Worm (Caenorhabditis elegans) whole organism, mixed stage, embryonic: ENCODE data around the gene dhhc-8.

Source experiments
- M03D4.4 ChIP-seq: sonication (generic microtip); optimal IDR thresholded peaks from 2 replicates; lab custom pipeline; 2017; ENCODE audit warnings: mild to moderate bottlenecking, missing genetic modification characterization, missing compliant biosample characterization
- bed-3 ChIP-seq: fragments of 200-800 bp; sonication (Bioruptor generic); optimal IDR thresholded peaks from 3 replicates; lab custom pipeline; 2018; ENCODE audit warnings: mild to moderate bottlenecking, missing genetic modification characterization, moderate library complexity, missing compliant biosample characterization
- blmp-1 ChIP-seq: fragments of 150-350 bp; optimal IDR thresholded peaks from 2 replicates; lab custom pipeline; 2014; ENCODE audit warnings: missing biosample characterization, missing genetic modification characterization
- ceh-39 ChIP-seq: fragments of 150-350 bp; optimal IDR thresholded peaks from 2 replicates; lab custom pipeline; 2014; ENCODE audit warnings: missing biosample characterization, missing genetic modification characterization
- ceh-43 ChIP-seq: fragments of 200-800 bp; sonication (Bioruptor generic); optimal IDR thresholded peaks from 2 replicates; lab custom pipeline; 2018; ENCODE audit warnings: mild to moderate bottlenecking, missing genetic modification characterization, moderate library complexity, missing compliant biosample characterization
- ceh-83 ChIP-seq: fragments of 200-800 bp; sonication (Bioruptor generic); optimal IDR thresholded peaks from 2 replicates; lab custom pipeline; 2018; ENCODE audit warnings: mild to moderate bottlenecking, missing genetic modification characterization, missing compliant biosample characterization
- ces-1 ChIP-seq: fragments of 150-350 bp; optimal IDR thresholded peaks from 2 replicates; lab custom pipeline; 2014; ENCODE audit warnings: missing biosample characterization, missing genetic modification reagents, missing genetic modification characterization
- cnd-1 ChIP-seq: fragments of 200-800 bp; sonication (Bioruptor generic); optimal IDR thresholded peaks from 2 replicates; lab custom pipeline; 2018; ENCODE audit warnings: mild to moderate bottlenecking, missing genetic modification characterization, missing compliant biosample characterization
- drap-1 ChIP-seq: fragments of 200-800 bp; sonication (Bioruptor generic); optimal IDR thresholded peaks from 3 replicates; lab custom pipeline; 2018; ENCODE audit warnings: mild to moderate bottlenecking, missing genetic modification characterization, missing compliant biosample characterization
- elt-1 ChIP-seq: sonication (generic microtip); optimal IDR thresholded peaks from 2 replicates; lab custom pipeline; 2017; ENCODE audit warnings: missing genetic modification characterization, mild to moderate bottlenecking, missing compliant biosample characterization, antibody characterized with exemption, moderate library complexity, borderline replicate concordance; ENCODE audit not compliant: insufficient read depth
- elt-3 ChIP-seq: fragments of 150-350 bp; optimal IDR thresholded peaks from 2 replicates; lab custom pipeline; 2014; ENCODE audit warnings: missing biosample characterization, missing genetic modification characterization
- flh-1 ChIP-seq: fragments of 200-800 bp; sonication (Bioruptor generic); optimal IDR thresholded peaks from 2 replicates; lab custom pipeline; 2018; ENCODE audit warnings: mild to moderate bottlenecking, missing genetic modification characterization, moderate library complexity, missing compliant biosample characterization
- ham-2 ChIP-seq: fragments of 200-800 bp; sonication (Bioruptor generic); optimal IDR thresholded peaks from 2 replicates; lab custom pipeline; 2018; ENCODE audit warnings: mild to moderate bottlenecking, missing genetic modification characterization, missing compliant biosample characterization
- hlh-1 ChIP-seq: fragments of 150-350 bp; optimal IDR thresholded peaks from 2 replicates; lab custom pipeline; 2014; ENCODE audit warnings: missing biosample characterization, missing genetic modification reagents, missing genetic modification characterization
- lin-13 ChIP-seq: fragments of 150-350 bp; optimal IDR thresholded peaks from 2 replicates; lab custom pipeline; 2014; ENCODE audit warnings: missing biosample characterization, missing genetic modification characterization
- lin-32 ChIP-seq: fragments of 200-800 bp; sonication (Bioruptor generic); optimal IDR thresholded peaks from 2 replicates; lab custom pipeline; 2018; ENCODE audit warnings: mild to moderate bottlenecking, missing genetic modification characterization, missing compliant biosample characterization
- lsy-2 ChIP-seq: fragments of 150-350 bp; optimal IDR thresholded peaks from 2 replicates; lab custom pipeline; 2014; ENCODE audit warnings: missing biosample characterization, missing genetic modification characterization
- mab-5 ChIP-seq: fragments of 150-350 bp; optimal IDR thresholded peaks from 2 replicates; lab custom pipeline; 2014; ENCODE audit warnings: missing biosample characterization, missing genetic modification characterization
- mep-1 ChIP-seq: fragments of 150-350 bp; optimal IDR thresholded peaks from 2 replicates; lab custom pipeline; 2017; ENCODE audit warnings: missing biosample characterization, missing genetic modification reagents, missing genetic modification characterization, inconsistent platforms
- mls-2 ChIP-seq: sonication (generic microtip); optimal IDR thresholded peaks from 2 replicates; lab custom pipeline; 2016; ENCODE audit warnings: mild to moderate bottlenecking, missing genetic modification characterization, moderate library complexity, missing compliant biosample characterization
- nhr-12 ChIP-seq: fragments of 150-350 bp; optimal IDR thresholded peaks from 2 replicates; lab custom pipeline; 2014; ENCODE audit warnings: missing biosample characterization, missing genetic modification characterization
- nhr-2 ChIP-seq: fragments of 150-350 bp; optimal IDR thresholded peaks from 2 replicates; lab custom pipeline; 2014; ENCODE audit warnings: missing biosample characterization, missing genetic modification characterization
- nhr-237 ChIP-seq: fragments of 150-350 bp; optimal IDR thresholded peaks from 2 replicates; lab custom pipeline; 2014; ENCODE audit warnings: missing biosample characterization, missing genetic modification characterization
- nhr-28 ChIP-seq: fragments of 150-350 bp; optimal IDR thresholded peaks from 2 replicates; lab custom pipeline; 2014; ENCODE audit warnings: missing biosample characterization, missing genetic modification characterization
- nhr-76 ChIP-seq: sonication (generic microtip); optimal IDR thresholded peaks from 2 replicates; lab custom pipeline; 2017; ENCODE audit warnings: missing biosample characterization, missing genetic modification characterization
- pha-4 ChIP-seq: fragments of 150-350 bp; optimal IDR thresholded peaks from 2 replicates; lab custom pipeline; 2018; ENCODE audit warnings: missing biosample characterization, missing genetic modification reagents, missing genetic modification characterization
- sem-2 ChIP-seq: fragments of 200-800 bp; sonication (Bioruptor generic); optimal IDR thresholded peaks from 2 replicates; lab custom pipeline; 2018; ENCODE audit warnings: mild to moderate bottlenecking, missing genetic modification characterization, missing compliant biosample characterization
- snpc-4 ChIP-seq: fragments of 150-350 bp; optimal IDR thresholded peaks from 2 replicates; lab custom pipeline; 2014; ENCODE audit warnings: missing biosample characterization, missing genetic modification characterization
- sptf-1 ChIP-seq: sonication (generic microtip); optimal IDR thresholded peaks from 2 replicates; lab custom pipeline; 2017; ENCODE audit warnings: mild to moderate bottlenecking, missing genetic modification characterization, moderate library complexity, missing compliant biosample characterization
- tbx-8 ChIP-seq: fragments of 200-800 bp; sonication (Bioruptor generic); optimal IDR thresholded peaks from 2 replicates; lab custom pipeline; 2018; ENCODE audit warnings: mild to moderate bottlenecking, missing genetic modification characterization, moderate library complexity, missing compliant biosample characterization
- unc-120 ChIP-seq: sonication (generic microtip); optimal IDR thresholded peaks from 2 replicates; lab custom pipeline; 2017; ENCODE audit warnings: missing genetic modification characterization, missing compliant biosample characterization; ENCODE audit not compliant: poor library complexity, severe bottlenecking
- unc-39 ChIP-seq: fragments of 150-350 bp; optimal IDR thresholded peaks from 2 replicates; lab custom pipeline; 2014; ENCODE audit warnings: missing biosample characterization, missing genetic modification characterization
- unc-62 ChIP-seq: fragments of 150-350 bp; optimal IDR thresholded peaks from 2 replicates; lab custom pipeline; 2014; ENCODE audit warnings: missing biosample characterization, missing genetic modification reagents, missing genetic modification characterization
- zip-8 ChIP-seq: fragments of 150-350 bp; optimal IDR thresholded peaks from 2 replicates; lab custom pipeline; 2014; ENCODE audit warnings: missing biosample characterization, missing genetic modification characterization
- ztf-11 ChIP-seq: fragments of 150-350 bp; optimal IDR thresholded peaks from 2 replicates; lab custom pipeline; 2014; ENCODE audit warnings: missing biosample characterization, missing genetic modification characterization

The dhhc-8 gene

ce11 chrIII:13061734-13062133 lies 45.7 kb upstream of the dhhc-8 start:
- no peak for TF ChIP-seq cnd-1
- TF ChIP-seq ceh-83 (GFP tag; lab: Kevin White, UChicago) = no peak
- no peak for TF ChIP-seq nhr-12 (tag; lab: Kevin White, UChicago)
- TF ChIP-seq pha-4 (tag; lab: Kevin White, UChicago) = peak; percentile 7
- no peak for TF ChIP-seq lsy-2
- TF ChIP-seq ztf-11 (tag; lab: Kevin White, UChicago) = no peak
- no peak for TF ChIP-seq unc-62

DNA sequence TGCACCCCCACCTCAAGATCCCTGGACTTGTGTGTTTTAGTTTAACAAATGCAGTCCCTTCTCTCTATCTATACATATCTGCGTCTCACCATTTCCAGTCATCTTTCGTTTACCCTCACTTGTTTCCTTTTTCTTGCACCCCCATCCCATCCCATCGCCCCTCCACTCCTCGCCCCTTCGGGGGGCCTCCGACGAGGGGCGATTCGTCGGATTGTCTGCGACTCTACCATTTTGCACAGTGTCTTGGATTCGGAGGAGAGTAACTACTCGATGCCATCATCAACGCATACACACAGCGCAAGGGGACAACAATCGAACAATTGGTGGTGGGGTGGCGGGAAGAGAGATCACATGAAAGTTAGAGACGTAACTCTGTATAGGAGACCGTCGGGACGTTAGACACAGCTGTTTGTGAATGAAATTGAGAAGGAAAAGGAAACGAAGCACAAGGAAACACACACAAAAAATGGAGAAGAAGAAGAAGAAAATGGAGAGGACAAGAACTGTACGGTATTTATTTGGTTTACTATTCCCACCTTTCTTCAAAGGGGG lies 44.9 kb upstream of the dhhc-8 start:
- TF ChIP-seq ham-2 (peak; percentile 24), unc-120 (tag; lab: Kevin White, UChicago) (peak; percentile 100), sem-2 (GFP tag; lab: Kevin White, UChicago) (peak; percentile 40), elt-3 (tag; lab: Kevin White, UChicago) (no peak), mab-5 (tag; lab: Kevin White, UChicago) (no peak), nhr-12 (tag; lab: Kevin White, UChicago) (peak; percentile 44), unc-62 (peak; percentile 94), nhr-237 (tag; lab: Kevin White, UChicago) (peak; percentile 87), cnd-1 (peak; percentile 89), sptf-1 (peak; percentile 87), nhr-28 (tag; lab: Kevin White, UChicago) (no peak), mls-2 (tag; lab: Kevin White, UChicago) (peak; percentile 94), elt-1 (tag; lab: Kevin White, UChicago) (peak; percentile 9), flh-1 (GFP tag; lab: Kevin White, UChicago) (no peak), ceh-43 (peak; percentile 58), drap-1 (GFP tag; lab: Kevin White, UChicago) (peak; percentile 83), nhr-2 (peak; percentile 80), ceh-39 (tag; lab: Kevin White, UChicago) (peak; percentile 79), ceh-83 (GFP tag; lab: Kevin White, UChicago) (no peak), nhr-76 (peak; percentile 26), unc-39 (tag; lab: Kevin White, UChicago) (no peak), M03D4.4 (tag; lab: Kevin White, UChicago) (peak; percentile 70), lin-32 (peak; percentile 66), tbx-8 (GFP tag; lab: Kevin White, UChicago) (peak; percentile 71), mep-1 (tag; lab: Kevin White, UChicago) (peak; percentile 85), zip-8 (tag; lab: Kevin White, UChicago) (no peak), bed-3 (GFP tag; lab: Kevin White, UChicago) (peak; percentile 27), hlh-1 (tag; lab: Kevin White, UChicago) (peak; percentile 97), ces-1 (peak; percentile 83), ztf-11 (tag; lab: Kevin White, UChicago) (peak; percentile 91), lsy-2 (peak; percentile 57), snpc-4 (tag; lab: Kevin White, UChicago) (no peak), lin-13 (tag; lab: Kevin White, UChicago) (peak; percentile 42), blmp-1 (tag; lab: Kevin White, UChicago) (peak; percentile 21), pha-4 (tag; lab: Kevin White, UChicago) (peak; percentile 91)

DNA sequence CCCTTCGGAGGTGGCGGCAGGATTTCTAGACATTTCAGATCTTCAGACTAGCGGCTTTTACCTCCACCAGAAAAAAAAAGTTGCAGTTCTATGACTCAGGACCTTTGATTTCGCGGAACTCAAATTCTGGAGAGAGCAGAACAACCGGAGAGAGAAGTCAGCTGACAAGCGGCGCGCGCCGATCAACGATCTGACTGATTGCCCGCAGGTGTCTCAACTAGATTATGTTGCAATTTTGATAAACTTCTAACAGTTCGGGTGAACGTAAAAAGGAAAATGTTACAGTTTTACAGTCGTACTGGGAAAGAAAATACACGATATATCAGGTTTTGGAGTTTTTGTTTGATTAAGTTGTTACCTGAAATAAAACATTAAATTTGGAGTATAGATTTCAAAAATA lies 44.4 kb upstream of the dhhc-8 start:
- TF ChIP-seq zip-8 (tag; lab: Kevin White, UChicago) = no peak
- no peak for TF ChIP-seq ztf-11 (tag; lab: Kevin White, UChicago)
- TF ChIP-seq hlh-1 (tag; lab: Kevin White, UChicago) = peak; percentile 87
- TF ChIP-seq tbx-8 (GFP tag; lab: Kevin White, UChicago) = no peak
- TF ChIP-seq nhr-28 (tag; lab: Kevin White, UChicago) = no peak
